Fruit fly (Drosophila melanogaster) whole organism, prepupa: ENCODE measurements around the gene Fbp1.
A peak's percentile ranks its signal among the peaks of the same experiment; 100 is the strongest.

Experiments used
- Blimp-1 ChIP-seq: fragments of 200-800 bp; sonication (Bioruptor generic); optimal IDR thresholded peaks from 3 replicates; lab custom pipeline; 2017; ENCODE audit warnings: missing biosample characterization, missing genetic modification characterization, mild to moderate bottlenecking, moderate library complexity, missing genetic modification reagents
- CG10631 ChIP-seq: fragments of 200-800 bp; sonication (Bioruptor generic); optimal IDR thresholded peaks from 2 replicates; lab custom pipeline; 2016; ENCODE audit warnings: missing biosample characterization, missing genetic modification characterization
- CG11294 ChIP-seq: fragments of 200-800 bp; sonication (Bioruptor generic); IDR thresholded peaks from 2 replicates; pipeline ENCODE4 v1.3.6; 2022; ENCODE audit warnings: missing biosample characterization, missing genetic modification characterization
- CG11762 ChIP-seq: fragments of 200-800 bp; sonication (Bioruptor generic); optimal IDR thresholded peaks from 3 replicates; lab custom pipeline; 2016; ENCODE audit warnings: missing biosample characterization, missing genetic modification characterization; ENCODE audit not compliant: insufficient read depth
- CG11902 ChIP-seq: fragments of 200-800 bp; sonication (Bioruptor generic); optimal IDR thresholded peaks from 3 replicates; lab custom pipeline; 2016; ENCODE audit warnings: missing biosample characterization, missing genetic modification characterization
- CG15336 ChIP-seq: fragments of 200-800 bp; sonication (Bioruptor generic); IDR thresholded peaks from 2 replicates; pipeline ENCODE4 v1.3.6; 2022; ENCODE audit warnings: missing biosample characterization, missing genetic modification characterization
- CG1621 ChIP-seq: fragments of 200-800 bp; sonication (Bioruptor generic); optimal IDR thresholded peaks from 3 replicates; lab custom pipeline; 2018; ENCODE audit warnings: missing biosample characterization, mild to moderate bottlenecking, missing genetic modification characterization
- CG16779 ChIP-seq: fragments of 200-800 bp; sonication (Bioruptor generic); optimal IDR thresholded peaks from 3 replicates; lab custom pipeline; 2017; ENCODE audit warnings: missing biosample characterization, mild to moderate bottlenecking, missing genetic modification characterization
- CG3032 ChIP-seq: fragments of 200-800 bp; optimal IDR thresholded peaks from 2 replicates; lab custom pipeline; 2019; ENCODE audit warnings: missing biosample characterization, mild to moderate bottlenecking, missing genetic modification characterization, moderate library complexity
- CG31627 ChIP-seq: fragments of 200-800 bp; sonication (Bioruptor generic); optimal IDR thresholded peaks from 3 replicates; lab custom pipeline; 2016; ENCODE audit warnings: missing biosample characterization, missing genetic modification characterization
- CG34406 ChIP-seq: fragments of 200-800 bp; sonication (Bioruptor generic); optimal IDR thresholded peaks from 3 replicates; lab custom pipeline; 2016; ENCODE audit warnings: missing biosample characterization, missing genetic modification characterization
- CG3919 ChIP-seq: fragments of 200-800 bp; sonication (Bioruptor generic); optimal IDR thresholded peaks from 3 replicates; lab custom pipeline; 2016; ENCODE audit warnings: missing biosample characterization, missing genetic modification characterization
- CG4318 ChIP-seq: fragments of 200-800 bp; sonication (Bioruptor generic); optimal IDR thresholded peaks from 3 replicates; lab custom pipeline; 2017; ENCODE audit warnings: missing biosample characterization, mild to moderate bottlenecking, missing genetic modification characterization
- CG6163 ChIP-seq: fragments of 200-800 bp; sonication (Bioruptor generic); IDR thresholded peaks from 3 replicates; pipeline ENCODE4 v1.3.6; 2022; ENCODE audit warnings: missing biosample characterization, missing genetic modification characterization
- CG6808 ChIP-seq: fragments of 200-800 bp; sonication (Bioruptor generic); optimal IDR thresholded peaks from 3 replicates; lab custom pipeline; 2017; ENCODE audit warnings: missing biosample characterization, missing genetic modification characterization, mild to moderate bottlenecking, moderate library complexity, missing genetic modification reagents
- CG7368 ChIP-seq: fragments of 200-800 bp; sonication (Bioruptor generic); optimal IDR thresholded peaks from 3 replicates; lab custom pipeline; 2016; ENCODE audit warnings: missing biosample characterization, missing genetic modification characterization
- CG8119 ChIP-seq: fragments of 200-800 bp; sonication (Bioruptor generic); IDR thresholded peaks from 3 replicates; pipeline ENCODE4 v1.3.6; 2022; ENCODE audit warnings: missing biosample characterization, missing genetic modification characterization
- CG8319 ChIP-seq: fragments of 200-800 bp; sonication (Bioruptor generic); optimal IDR thresholded peaks from 3 replicates; lab custom pipeline; 2016; ENCODE audit warnings: missing biosample characterization, missing genetic modification characterization
- CG8632 ChIP-seq: fragments of 200-800 bp; sonication (Bioruptor generic); optimal IDR thresholded peaks from 3 replicates; lab custom pipeline; 2016; ENCODE audit warnings: missing biosample characterization, missing genetic modification characterization
- Eip75B ChIP-seq: fragments of 200-800 bp; sonication (Bioruptor generic); optimal IDR thresholded peaks from 3 replicates; lab custom pipeline; 2016; ENCODE audit warnings: missing biosample characterization, missing genetic modification characterization
- Eip78C ChIP-seq: fragments of 200-800 bp; sonication (Bioruptor generic); peaks from one replicate; lab custom pipeline; 2016; ENCODE audit warnings: missing biosample characterization, missing genetic modification characterization
- Eip93F ChIP-seq: fragments of 200-800 bp; sonication (Bioruptor generic); optimal IDR thresholded peaks from 2 replicates; lab custom pipeline; 2016; ENCODE audit warnings: missing biosample characterization, mild to moderate bottlenecking, missing genetic modification characterization
- Ets21C ChIP-seq: fragments of 200-800 bp; sonication (Bioruptor generic); optimal IDR thresholded peaks from 3 replicates; lab custom pipeline; 2016; ENCODE audit warnings: missing biosample characterization, missing genetic modification characterization
- Ets96B ChIP-seq: fragments of 200-800 bp; optimal IDR thresholded peaks from 2 replicates; lab custom pipeline; 2019; ENCODE audit warnings: missing biosample characterization, mild to moderate bottlenecking, missing genetic modification characterization, moderate library complexity
- Hr39 ChIP-seq: fragments of 200-800 bp; sonication (Bioruptor generic); optimal IDR thresholded peaks from 2 replicates; lab custom pipeline; 2016; ENCODE audit warnings: missing biosample characterization, missing genetic modification characterization
- Lpt ChIP-seq: fragments of 200-800 bp; sonication (Bioruptor generic); optimal IDR thresholded peaks from 3 replicates; lab custom pipeline; 2016; ENCODE audit warnings: missing biosample characterization, missing genetic modification characterization
- Met ChIP-seq: fragments of 200-800 bp; sonication (Bioruptor generic); optimal IDR thresholded peaks from 3 replicates; lab custom pipeline; 2016; ENCODE audit warnings: missing biosample characterization, missing genetic modification characterization
- OdsH ChIP-seq: fragments of 200-800 bp; sonication (Bioruptor generic); optimal IDR thresholded peaks from 3 replicates; lab custom pipeline; 2016; ENCODE audit warnings: missing biosample characterization, missing genetic modification characterization
- Smox ChIP-seq: fragments of 200-800 bp; sonication (Bioruptor generic); optimal IDR thresholded peaks from 3 replicates; lab custom pipeline; 2016; ENCODE audit warnings: missing biosample characterization, missing genetic modification characterization
- Sox102F ChIP-seq: fragments of 200-800 bp; sonication (Bioruptor generic); optimal IDR thresholded peaks from 2 replicates; lab custom pipeline; 2016; ENCODE audit warnings: missing biosample characterization, mild to moderate bottlenecking, missing genetic modification characterization
- Sox14 ChIP-seq: fragments of 200-800 bp; sonication (Bioruptor generic); optimal IDR thresholded peaks from 3 replicates; lab custom pipeline; 2016; ENCODE audit warnings: missing biosample characterization, missing genetic modification characterization
- achi ChIP-seq: fragments of 200-800 bp; sonication (Bioruptor generic); optimal IDR thresholded peaks from 3 replicates; lab custom pipeline; 2016; ENCODE audit warnings: missing biosample characterization, missing genetic modification characterization
- cyc ChIP-seq: fragments of 200-800 bp; sonication (Bioruptor generic); optimal IDR thresholded peaks from 3 replicates; lab custom pipeline; 2016; ENCODE audit warnings: missing biosample characterization, missing genetic modification characterization
- dac ChIP-seq: fragments of 200-800 bp; sonication (Bioruptor generic); optimal IDR thresholded peaks from 2 replicates; lab custom pipeline; 2017; ENCODE audit warnings: missing biosample characterization, mild to moderate bottlenecking, missing genetic modification characterization
- dsx ChIP-seq: fragments of 200-800 bp; optimal IDR thresholded peaks from 3 replicates; lab custom pipeline; 2019; ENCODE audit warnings: missing biosample characterization, mild to moderate bottlenecking, missing genetic modification characterization, moderate library complexity; ENCODE audit not compliant: poor library complexity, severe bottlenecking
- eg ChIP-seq: fragments of 200-800 bp; sonication (Bioruptor generic); IDR thresholded peaks from 3 replicates; pipeline ENCODE4 v1.3.6; 2022; ENCODE audit warnings: missing biosample characterization, missing genetic modification characterization
- esn ChIP-seq: fragments of 200-800 bp; sonication (Bioruptor generic); optimal IDR thresholded peaks from 2 replicates; lab custom pipeline; 2016; ENCODE audit warnings: missing biosample characterization, mild to moderate bottlenecking, missing genetic modification characterization, moderate library complexity
- fd59A ChIP-seq: fragments of 200-800 bp; sonication (Bioruptor generic); optimal IDR thresholded peaks from 2 replicates; lab custom pipeline; 2017; ENCODE audit warnings: missing biosample characterization, mild to moderate bottlenecking, missing genetic modification characterization, missing genetic modification reagents
- fd85E ChIP-seq: fragments of 200-800 bp; sonication (Bioruptor generic); optimal IDR thresholded peaks from 3 replicates; lab custom pipeline; 2016; ENCODE audit warnings: missing biosample characterization, missing genetic modification characterization
- fkh ChIP-seq: fragments of 200-800 bp; sonication (Bioruptor generic); optimal IDR thresholded peaks from 3 replicates; lab custom pipeline; 2017; ENCODE audit warnings: missing biosample characterization, mild to moderate bottlenecking, missing genetic modification characterization, moderate library complexity
- net ChIP-seq: fragments of 200-800 bp; sonication (Bioruptor generic); optimal IDR thresholded peaks from 3 replicates; lab custom pipeline; 2016; ENCODE audit warnings: missing biosample characterization, missing genetic modification characterization
- pdm3 ChIP-seq: fragments of 200-800 bp; sonication (Bioruptor generic); optimal IDR thresholded peaks from 3 replicates; lab custom pipeline; 2016; ENCODE audit warnings: missing biosample characterization, missing genetic modification characterization
- salr ChIP-seq, 2 experiments: fragments of 200-800 bp; sonication (Bioruptor generic); optimal IDR thresholded peaks; 3 replicates each; lab custom pipeline; 2016 to 2018; ENCODE audit warnings: missing biosample characterization in 2 of 2, missing genetic modification characterization in 2 of 2, mild to moderate bottlenecking in 1 of 2
- spab ChIP-seq: fragments of 200-800 bp; sonication (Bioruptor generic); optimal IDR thresholded peaks from 2 replicates; lab custom pipeline; 2017; ENCODE audit warnings: missing biosample characterization, mild to moderate bottlenecking, missing genetic modification characterization, missing genetic modification reagents
- ss ChIP-seq, 2 experiments: fragments of 200-800 bp; sonication (Bioruptor generic); optimal IDR thresholded peaks; 2 replicates in 1 of 2; 3 replicates in 1 of 2; lab custom pipeline; 2017 to 2018; ENCODE audit warnings: mild to moderate bottlenecking in 2 of 2, missing biosample characterization in 2 of 2, missing genetic modification characterization in 2 of 2, moderate library complexity in 1 of 2
- vri ChIP-seq: fragments of 200-800 bp; sonication (Bioruptor generic); optimal IDR thresholded peaks from 3 replicates; lab custom pipeline; 2016; ENCODE audit warnings: missing biosample characterization, mild to moderate bottlenecking, missing genetic modification characterization

Gene Fbp1

DNA sequence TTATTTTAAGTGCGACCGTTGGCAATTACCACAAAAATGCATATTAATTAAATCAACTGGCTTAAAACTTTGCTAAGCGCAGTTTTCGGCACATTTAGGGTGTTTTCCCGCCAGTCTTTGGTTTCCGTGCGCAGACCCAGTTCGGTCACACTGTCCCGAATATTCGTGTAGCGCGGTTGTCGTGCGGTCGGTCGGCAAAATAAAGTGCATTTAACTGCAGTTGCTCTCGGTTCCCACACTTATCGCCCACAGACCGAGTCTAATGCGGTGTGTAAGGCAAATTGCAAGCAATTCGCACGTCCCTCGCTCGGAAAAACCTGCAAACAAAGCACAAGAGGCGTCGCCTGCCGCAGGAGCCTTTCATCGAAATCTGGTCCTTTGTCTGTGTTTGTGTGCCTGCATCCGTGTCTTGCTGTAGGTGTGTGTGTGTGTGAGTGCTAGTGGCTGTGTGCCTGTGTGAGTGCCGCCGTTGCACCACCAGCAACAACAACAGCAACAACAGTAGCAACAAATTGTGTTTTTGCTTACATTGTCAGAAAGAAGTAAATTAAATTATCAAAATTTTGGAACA lies 44.7 kb downstream of the Fbp1 start, which contains the start of the genes CG13484 and Frl (continued):
- TF ChIP-seq CG6808 (GFP tag; lab: Kevin White, UChicago) = peak; percentile 44
- peak; percentile 37; the same call in 1 of the 2 replicates for TF ChIP-seq CG15336 (GFP tag; lab: Robert Waterston, UW)
- no peak for TF ChIP-seq CG11762 (GFP tag; lab: Kevin White, UChicago)
- TF ChIP-seq spab = no peak
- no peak for TF ChIP-seq Blimp-1
- TF ChIP-seq Sox14 = peak; percentile 78
- peak; percentile 43 for TF ChIP-seq CG16779 (tag; lab: Kevin White, UChicago)
- TF ChIP-seq Lpt (GFP tag; lab: Kevin White, UChicago) = peak; percentile 27
- TF ChIP-seq CG1621 (tag; lab: Kevin White, UChicago) = peak; percentile 36
- TF ChIP-seq net (GFP tag; lab: Kevin White, UChicago) = no peak
- no peak for TF ChIP-seq CG7368
- TF ChIP-seq CG34406 (GFP tag; lab: Kevin White, UChicago) = no peak
- no peak for TF ChIP-seq OdsH (GFP tag; lab: Kevin White, UChicago)
- peak; percentile 27 for TF ChIP-seq cyc (GFP tag; lab: Kevin White, UChicago)
- TF ChIP-seq fkh = peak; percentile 25
- peak; percentile 1 for TF ChIP-seq Hr39
- TF ChIP-seq dac (GFP tag; lab: Kevin White, UChicago) = no peak
- peak; percentile 55; the same call in 2 of the 3 replicates for TF ChIP-seq CG8119

DNA sequence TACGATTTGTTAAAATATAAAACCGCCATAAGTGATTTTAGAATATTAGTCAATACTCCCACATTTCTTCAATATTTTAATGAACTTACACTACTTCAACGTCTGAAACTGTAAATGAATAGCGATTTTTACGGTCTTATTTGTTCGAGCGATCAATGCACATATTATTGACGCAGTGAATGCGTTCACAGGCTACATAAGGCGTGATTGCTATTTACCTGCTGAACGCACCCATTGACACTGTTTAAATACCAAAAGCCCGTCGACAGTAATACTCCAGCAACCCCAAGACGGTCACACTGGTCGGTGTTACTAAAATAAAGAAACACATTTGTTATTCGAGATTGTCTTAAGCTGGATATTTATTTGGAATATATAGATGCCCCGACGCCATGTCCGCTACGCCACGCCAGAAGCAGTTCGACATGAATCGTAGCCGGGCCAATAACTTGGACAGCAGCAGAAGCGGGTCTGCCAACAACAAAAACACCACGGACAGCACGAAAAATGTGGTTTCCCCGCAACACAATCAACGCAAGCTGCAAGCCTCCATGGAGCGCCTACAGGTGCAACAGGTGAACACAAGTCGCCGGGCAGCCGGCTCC lies 46.8 kb downstream of the Fbp1 start, which contains the start of gene CG6833:
TSS of gene CG6833 (plus strand) at position 263 of the 605 bp plus-strand sequence.
- TF ChIP-seq pdm3 (peak; percentile 70), CG4318 (GFP tag; lab: Kevin White, UChicago) (peak; percentile 40), CG8319 (GFP tag; lab: Kevin White, UChicago) (peak; percentile 47), CG1621 (tag; lab: Kevin White, UChicago) (peak; percentile 27), Ets96B (tag; lab: Kevin White, UChicago) (peak; percentile 44), Eip93F (GFP tag; lab: Kevin White, UChicago) (no peak), net (GFP tag; lab: Kevin White, UChicago) (peak; percentile 54), CG11902 (GFP tag; lab: Kevin White, UChicago) (peak; percentile 68), fd85E (GFP tag; lab: Kevin White, UChicago) (no peak), CG7368 (peak; percentile 53), Met (GFP tag; lab: Kevin White, UChicago) (peak; percentile 65), CG6163 (peak; percentile 82), OdsH (GFP tag; lab: Kevin White, UChicago) (peak; percentile 57), Ets21C (GFP tag; lab: Kevin White, UChicago) (peak; percentile 65), CG11294 (GFP tag; lab: Robert Waterston, UW) (peak; percentile 28; the same call in 1 of the 2 replicates), fd59A (GFP tag; lab: Kevin White, UChicago) (no peak), Hr39 (peak; percentile 85), CG3919 (GFP tag; lab: Kevin White, UChicago) (peak; percentile 83), CG16779 (tag; lab: Kevin White, UChicago) (no peak), CG6808 (GFP tag; lab: Kevin White, UChicago) (no peak), achi (GFP tag; lab: Kevin White, UChicago) (peak; percentile 56), esn (GFP tag; lab: Kevin White, UChicago) (peak; percentile 71), CG31627 (GFP tag; lab: Kevin White, UChicago) (peak; percentile 84), CG11762 (GFP tag; lab: Kevin White, UChicago) (peak; percentile 32), vri (GFP tag; lab: Kevin White, UChicago) (no peak), CG3032 (tag; lab: Kevin White, UChicago) (peak; percentile 67), CG10631 (GFP tag; lab: Kevin White, UChicago) (peak; percentile 60), CG8632 (peak; percentile 13), cyc (GFP tag; lab: Kevin White, UChicago) (peak; percentile 87), Eip78C (GFP tag; lab: Kevin White, UChicago) (peak; percentile 80), eg (GFP tag; lab: Robert Waterston, UW) (peak; percentile 71), dsx (GFP tag; lab: Kevin White, UChicago) (peak; percentile 11), ss (GFP tag; optimal IDR thresholded peaks at IDR 0.05; lab: Kevin White, UChicago) (peak in 1 of 2 experiments; percentile 34), Lpt (GFP tag; lab: Kevin White, UChicago) (peak; percentile 15), salr (GFP tag; optimal IDR thresholded peaks at IDR 0.05; lab: Kevin White, UChicago) (no peak), Sox14 (peak; percentile 75), Sox102F (GFP tag; lab: Kevin White, UChicago) (no peak), Eip75B (GFP tag; lab: Kevin White, UChicago) (peak; percentile 45), fkh (peak; percentile 82), Smox (GFP tag; lab: Kevin White, UChicago) (peak; percentile 57)
